Worm (Caenorhabditis elegans): ENCODE data around the gene K01A12.4.

The K01A12.4 gene

ce11 chrX:8608756-8609155, 1.9 kb upstream of the K01A12.4 start:
- TF ChIP-seq egl-5 (tag; optimal IDR thresholded peaks at IDR 0.05) (no peak), nhr-77 (tag; optimal IDR thresholded peaks at IDR 0.05) (peak; percentile 39), nhr-25 (tag; optimal IDR thresholded peaks at IDR 0.05) (peak; percentile 18), pqm-1 (tag; optimal IDR thresholded peaks at IDR 0.05) (peak; percentile 44), fkh-10 (GFP tag; optimal IDR thresholded peaks at IDR 0.05) (no peak), elt-2 (tag; optimal IDR thresholded peaks at IDR 0.05) (peak; percentile 47), unc-39 (tag; optimal IDR thresholded peaks at IDR 0.05) (no peak), nfya-1 (tag; optimal IDR thresholded peaks at IDR 0.05; ENCODE audit: insufficient read depth) (peak; percentile 50), elt-3 (tag; optimal IDR thresholded peaks at IDR 0.05) (peak in 1 of 3 experiments; percentile 37), nhr-43 (tag; optimal IDR thresholded peaks at IDR 0.05; ENCODE audit: poor library complexity, severe bottlenecking) (peak; percentile 65)

DNA sequence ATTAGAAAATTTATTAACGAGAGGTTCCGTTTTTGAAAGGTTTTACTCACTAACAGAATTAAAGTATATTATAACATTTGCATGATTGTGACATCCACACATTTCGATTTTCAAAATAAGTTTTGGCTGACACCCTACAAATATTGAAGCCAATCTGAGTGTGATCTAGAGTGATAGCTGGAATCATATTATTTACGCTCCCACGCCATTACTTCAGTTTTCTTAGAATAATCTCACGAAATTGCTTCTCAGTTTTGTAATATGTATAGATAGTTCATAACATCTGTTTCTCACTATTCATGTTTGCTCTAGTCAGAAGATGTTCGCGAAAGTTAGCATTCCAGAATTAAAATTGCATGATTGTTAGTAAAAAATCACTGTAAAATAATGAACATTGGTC, 1.6 kb downstream of the K01A12.4 start:
- TF ChIP-seq fkh-2 (tag; optimal IDR thresholded peaks at IDR 0.05) (no peak), mml-1 (tag; optimal IDR thresholded peaks at IDR 0.05) (no peak), ztf-11 (tag; optimal IDR thresholded peaks at IDR 0.05) (no peak), egl-27 (tag; optimal IDR thresholded peaks at IDR 0.05) (no peak), fos-1 (tag; optimal IDR thresholded peaks at IDR 0.05) (no peak), nhr-11 (tag; optimal IDR thresholded peaks at IDR 0.05) (peak; percentile 63)

- TF ChIP-seq ZK546.5 (tag; optimal IDR thresholded peaks at IDR 0.05) (no peak), elt-2 (tag; optimal IDR thresholded peaks at IDR 0.05) (no peak), R02D3.7 (tag; optimal IDR thresholded peaks at IDR 0.05) (no peak), egl-5 (tag; optimal IDR thresholded peaks at IDR 0.05) (no peak), nfya-1 (tag; optimal IDR thresholded peaks at IDR 0.05; ENCODE audit: insufficient read depth) (no peak), fkh-10 (GFP tag; optimal IDR thresholded peaks at IDR 0.05) (no peak), lsy-12 (tag; optimal IDR thresholded peaks at IDR 0.05) (no peak), nhr-43 (tag; optimal IDR thresholded peaks at IDR 0.05; ENCODE audit: poor library complexity, severe bottlenecking) (no peak), ceh-82 (tag; optimal IDR thresholded peaks at IDR 0.05) (no peak)
Measured at ce11 chrX:8613053-8613452, 2.3 kb downstream of the K01A12.4 start, which contains the start of gene K01A12.2. Gene K01A12.2, plus strand, starts transcription at chrX:8613353.

ce11 chrX:8623840-8624591, 13.3 kb downstream of the K01A12.4 start:
- TF ChIP-seq nhr-77 (tag; optimal IDR thresholded peaks at IDR 0.05) (no peak), pha-4 (tag; optimal IDR thresholded peaks at IDR 0.05) (peak; percentile 20), snpc-4 (tag; optimal IDR thresholded peaks at IDR 0.05) (no peak), skn-1 (tag; optimal IDR thresholded peaks at IDR 0.05) (no peak), nhr-25 (tag; optimal IDR thresholded peaks at IDR 0.05) (peak; percentile 46), eor-1 (tag; optimal IDR thresholded peaks at IDR 0.05) (no peak), egl-27 (tag; optimal IDR thresholded peaks at IDR 0.05) (peak; percentile 50), nhr-43 (tag; optimal IDR thresholded peaks at IDR 0.05; ENCODE audit: poor library complexity, severe bottlenecking) (peak; percentile 49), nhr-23 (tag; optimal IDR thresholded peaks at IDR 0.05) (no peak), egl-5 (tag; optimal IDR thresholded peaks at IDR 0.05) (no peak), fos-1 (tag; optimal IDR thresholded peaks at IDR 0.05) (no peak), mdl-1 (tag; optimal IDR thresholded peaks at IDR 0.05) (no peak), nfya-1 (tag; optimal IDR thresholded peaks at IDR 0.05; ENCODE audit: insufficient read depth) (peak; percentile 40), R02D3.7 (tag; optimal IDR thresholded peaks at IDR 0.05) (no peak), nhr-76 (tag; optimal IDR thresholded peaks at IDR 0.05) (no peak), unc-39 (tag; optimal IDR thresholded peaks at IDR 0.05) (no peak), elt-2 (tag; optimal IDR thresholded peaks at IDR 0.05) (peak; percentile 21), hmg-11 (tag; optimal IDR thresholded peaks at IDR 0.05) (peak; percentile 53), ZK546.5 (tag; optimal IDR thresholded peaks at IDR 0.05) (no peak), pqm-1 (tag; optimal IDR thresholded peaks at IDR 0.05) (no peak), ztf-11 (tag; optimal IDR thresholded peaks at IDR 0.05) (no peak), ceh-28 (tag; optimal IDR thresholded peaks at IDR 0.05) (peak; percentile 8), ceh-16 (tag; optimal IDR thresholded peaks at IDR 0.05) (no peak), tbx-2 (tag; optimal IDR thresholded peaks at IDR 0.05) (peak; percentile 63), lin-39 (tag; optimal IDR thresholded peaks at IDR 0.05) (peak; percentile 47), nhr-12 (tag; optimal IDR thresholded peaks at IDR 0.05) (no peak), ceh-9 (tag; optimal IDR thresholded peaks at IDR 0.05) (no peak)
